Fruit fly (Drosophila melanogaster) ovary, adult (tissue): ENCODE data around the gene CG34134.

Experiments
- CG17801 ChIP-seq: fragments of 200-800 bp; optimal IDR thresholded peaks from 2 replicates; lab custom pipeline; 2019; ENCODE audit warnings: missing biosample characterization, mild to moderate bottlenecking, missing genetic modification characterization, moderate library complexity; ENCODE audit not compliant: partially characterized antibody

Gene CG34134

DNA sequence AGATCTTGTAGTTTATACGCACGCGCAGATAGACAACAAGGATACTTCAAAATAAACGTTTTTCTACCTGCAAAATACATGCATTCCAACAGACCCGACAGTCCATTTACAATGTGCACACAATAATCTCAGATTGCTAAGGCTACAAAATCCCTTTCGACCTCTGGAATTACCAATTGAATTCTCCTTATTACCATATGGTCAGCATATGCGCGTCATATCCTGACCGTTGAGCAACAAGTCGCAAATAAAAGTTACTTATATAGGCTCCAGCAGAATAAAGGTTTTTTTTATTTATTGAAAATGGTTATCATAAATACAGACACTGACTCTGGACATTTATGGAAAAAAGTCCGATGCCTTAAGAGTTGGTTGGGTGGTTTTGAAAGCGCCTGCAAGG is 18.8 kb upstream of the CG34134 start:
- TF ChIP-seq CG17801, result no peak

DNA sequence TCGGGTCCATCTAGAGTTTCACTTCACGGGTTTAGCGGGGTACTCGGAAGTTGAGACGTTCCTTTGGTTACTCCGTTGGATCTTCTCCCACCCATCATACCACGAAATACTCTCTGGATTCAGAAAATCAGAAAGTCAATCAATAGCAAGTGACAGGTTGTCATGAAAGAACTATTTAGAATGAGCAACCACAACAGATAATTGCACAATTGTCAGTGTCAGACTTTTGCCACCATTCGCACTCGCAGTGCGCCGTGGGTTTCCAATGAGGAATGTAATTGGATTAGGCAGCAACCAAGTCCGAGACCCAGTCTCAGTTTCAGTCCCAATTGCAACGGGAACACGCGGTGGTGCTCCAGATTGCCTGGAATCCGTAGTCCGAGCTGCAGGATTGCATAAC is 15.3 kb upstream of the CG34134 start, which contains the start of gene CG8419:
CG8419 (plus strand) TSS at position 301 of the 400 bp plus-strand sequence.
- no peak for TF ChIP-seq CG17801

DNA sequence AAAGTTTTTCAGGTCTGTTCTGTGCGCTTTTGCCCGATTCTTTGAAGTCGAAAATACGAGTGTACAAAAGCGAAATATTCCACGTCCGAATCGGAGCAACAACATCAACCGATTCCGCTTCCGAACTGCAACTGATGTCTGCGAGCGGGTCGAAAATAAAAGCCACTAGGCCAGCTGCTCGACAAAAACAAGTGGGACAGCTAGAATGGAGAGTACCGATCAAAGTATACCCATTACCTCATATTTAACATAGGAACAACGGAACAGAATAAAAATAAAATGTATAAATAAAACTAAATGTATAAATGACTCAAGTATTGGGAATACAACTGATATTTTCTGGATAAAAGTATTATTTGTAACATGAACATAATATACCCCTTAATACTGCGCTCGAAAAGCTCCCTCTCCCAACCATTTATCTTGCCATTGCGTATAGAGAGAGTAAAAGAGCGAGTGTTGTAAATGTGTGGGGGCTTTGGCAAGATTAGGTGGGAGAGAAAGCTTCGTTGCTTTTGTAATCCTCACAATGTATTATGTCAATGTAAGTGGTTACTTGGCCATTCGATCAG is 14.5 kb upstream of the CG34134 start, which contains the start of gene SLC5A11:
SLC5A11 (minus strand) TSS at position 137 of the 572 bp plus-strand sequence.
- TF ChIP-seq CG17801, result peak; percentile 100

DNA sequence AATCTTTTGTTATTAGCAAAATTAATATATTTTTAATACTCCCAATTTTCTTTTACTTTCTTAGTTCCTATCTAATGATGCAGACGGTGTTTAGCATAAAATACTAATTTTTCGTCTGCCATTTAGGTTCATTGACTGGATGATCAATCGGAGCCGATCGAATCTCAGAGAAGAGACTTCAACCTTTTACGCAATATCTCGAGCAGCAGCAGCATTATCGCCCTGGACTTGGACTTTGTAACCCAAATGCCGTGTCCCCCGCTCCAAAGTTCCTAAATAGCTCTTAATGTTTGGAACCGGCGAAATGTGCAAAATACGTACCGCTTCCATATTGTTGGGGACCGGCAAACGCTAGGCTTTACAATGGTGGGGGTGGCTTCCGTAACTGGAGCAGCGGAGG is 13.8 kb upstream of the CG34134 start:
- TF ChIP-seq CG17801, result no peak

DNA sequence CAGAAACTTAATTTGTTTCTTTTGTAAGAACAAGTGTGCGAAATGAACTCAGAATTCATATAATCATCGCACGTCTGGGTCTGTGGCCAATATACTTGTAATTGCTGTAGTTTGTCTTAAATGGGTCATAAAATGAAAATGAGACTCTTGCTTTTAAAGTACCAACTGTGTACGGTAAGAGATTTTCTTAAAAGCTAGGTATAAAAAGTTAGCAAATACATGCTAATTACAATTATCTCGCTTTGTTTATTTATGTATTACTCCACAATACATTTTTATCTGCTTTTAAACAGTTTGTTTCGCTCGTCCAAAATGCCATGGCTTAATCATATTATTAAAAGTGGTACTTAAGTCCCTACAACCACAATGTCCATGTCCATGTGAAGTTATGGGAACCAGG is 13.2 kb upstream of the CG34134 start:
- TF ChIP-seq CG17801, result peak; percentile 61

DNA sequence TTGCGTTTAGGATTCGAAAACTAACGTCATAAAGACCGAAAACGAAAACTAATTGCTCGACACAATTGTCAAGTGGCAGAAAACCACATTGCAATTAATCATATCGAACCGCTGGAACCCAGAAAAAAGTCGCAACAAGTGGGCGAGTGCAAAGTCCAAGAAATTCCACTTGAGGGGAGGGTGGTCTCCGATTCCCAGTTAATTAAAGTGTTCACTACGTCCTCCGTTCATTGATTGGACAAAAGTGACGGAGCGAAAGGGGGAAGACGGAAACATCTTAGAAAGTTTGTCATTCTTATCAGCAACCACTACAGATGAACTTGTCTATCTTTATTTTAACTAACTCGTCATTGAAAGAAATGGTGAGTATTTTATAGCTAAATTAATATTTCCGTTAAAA is 12.0 kb upstream of the CG34134 start:
- TF ChIP-seq CG17801, result no peak

DNA sequence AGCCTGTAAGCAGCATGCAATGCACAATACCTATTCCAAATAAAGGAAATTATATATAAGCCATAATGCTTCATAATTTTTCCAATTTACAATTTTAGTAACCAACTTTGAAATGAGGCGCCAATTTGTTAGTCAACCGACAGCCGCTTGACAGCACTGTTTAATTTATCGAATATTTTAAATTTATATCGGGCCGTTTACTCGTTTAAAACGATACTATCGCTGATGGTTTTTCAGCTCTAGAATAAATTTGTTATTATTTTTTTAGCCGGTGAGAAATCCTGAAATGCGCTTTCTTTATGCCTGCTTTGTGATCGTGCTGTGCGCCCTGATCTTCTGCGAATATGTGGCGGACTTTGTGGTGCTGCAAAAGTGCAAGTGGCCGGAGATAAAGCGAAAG is 8.2 kb upstream of the CG34134 start, which contains the start of gene PGAP5:
PGAP5 (plus strand) TSS at position 126 of the 400 bp plus-strand sequence.
- peak; percentile 45 for TF ChIP-seq CG17801

DNA sequence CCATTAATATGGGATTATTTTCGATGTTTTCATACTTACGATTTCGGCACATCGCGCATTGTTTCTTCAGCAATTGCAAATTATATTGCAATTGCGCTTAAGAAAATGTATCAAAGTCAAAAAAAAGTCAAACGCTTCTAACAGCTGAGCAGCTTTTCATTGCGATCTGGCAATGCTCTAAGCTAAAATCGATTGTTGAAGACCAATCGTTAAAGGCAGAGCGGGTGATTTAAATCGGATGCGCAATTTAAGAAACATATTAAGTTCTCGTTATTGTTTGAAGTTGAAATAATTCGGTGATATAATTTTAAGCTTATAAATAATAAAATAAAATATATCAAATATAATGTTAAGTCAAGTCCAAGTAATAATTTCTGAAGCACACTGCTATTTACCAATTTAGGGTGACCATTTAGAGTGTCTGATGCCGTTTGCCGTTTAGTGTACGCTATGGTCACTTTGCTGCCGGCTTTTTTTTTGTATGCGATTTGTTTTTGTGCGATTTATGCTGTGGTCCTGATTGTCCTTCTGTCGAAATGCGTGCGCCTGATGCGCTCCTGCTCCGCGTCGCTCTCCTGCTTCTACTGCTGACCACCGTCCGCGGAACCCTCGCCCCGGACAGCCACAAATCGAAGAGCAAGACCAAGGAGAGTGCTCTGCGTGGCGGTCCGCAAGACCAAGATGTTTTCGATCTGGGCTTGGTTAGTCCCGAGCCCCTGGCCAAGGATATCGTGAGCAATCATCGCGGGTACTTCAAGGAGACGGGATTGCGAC is 6.4 kb upstream of the CG34134 start, which contains the start of the genes CG8475 and CG8460:
CG8475 (minus strand) TSS at position 162 of the 774 bp plus-strand sequence.
CG8460 (plus strand) TSS at position 437 of the 774 bp plus-strand sequence.
- no peak for TF ChIP-seq CG17801

DNA sequence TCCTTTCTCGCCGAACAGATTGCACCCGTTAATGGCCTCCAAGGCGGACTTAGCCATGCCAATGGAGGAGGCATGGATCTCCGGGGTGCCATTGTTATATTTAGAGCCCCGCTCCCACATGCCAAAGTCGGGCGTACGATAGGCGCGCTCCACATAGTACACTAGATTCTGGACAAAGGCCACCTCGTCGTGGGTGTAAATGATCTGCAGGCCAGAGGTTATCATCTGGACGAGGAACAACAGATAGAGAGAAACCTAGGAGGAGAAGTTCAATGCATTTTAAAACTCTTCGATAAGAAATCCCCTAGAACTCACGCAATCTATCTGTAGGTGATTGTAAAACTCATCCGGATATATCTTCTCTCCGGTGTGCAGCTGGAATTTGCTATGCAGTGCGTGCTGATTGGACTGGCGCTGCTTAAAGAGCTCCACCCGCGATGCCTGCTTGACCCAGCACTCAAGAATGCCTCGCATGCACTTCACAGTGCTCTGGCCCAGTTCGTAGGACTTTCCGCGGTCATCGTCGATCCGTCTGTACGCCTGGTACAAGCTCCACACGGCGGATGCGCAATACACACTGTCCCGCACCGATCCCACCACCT is 5.2 kb upstream of the CG34134 start:
- no peak for TF ChIP-seq CG17801

DNA sequence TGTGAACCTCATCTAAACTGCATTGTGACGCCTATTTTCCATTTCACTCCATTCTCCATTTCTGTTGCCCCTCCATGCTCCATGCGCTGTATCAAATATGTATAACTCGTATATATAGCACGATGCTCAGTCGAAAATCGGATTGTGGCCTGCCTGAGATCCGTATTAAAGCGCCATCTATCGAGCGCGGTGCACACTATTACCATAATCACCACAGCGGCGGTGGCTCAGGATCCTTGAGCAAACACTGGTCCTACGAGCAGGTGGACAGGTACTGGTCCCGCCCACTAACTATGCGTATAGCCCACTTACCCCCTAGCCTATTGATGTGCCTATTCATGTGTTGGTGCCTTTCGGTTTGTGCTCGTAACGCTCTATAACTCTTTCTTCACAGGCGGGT is 5.6 kb downstream of the CG34134 start:
- no peak for TF ChIP-seq CG17801

DNA sequence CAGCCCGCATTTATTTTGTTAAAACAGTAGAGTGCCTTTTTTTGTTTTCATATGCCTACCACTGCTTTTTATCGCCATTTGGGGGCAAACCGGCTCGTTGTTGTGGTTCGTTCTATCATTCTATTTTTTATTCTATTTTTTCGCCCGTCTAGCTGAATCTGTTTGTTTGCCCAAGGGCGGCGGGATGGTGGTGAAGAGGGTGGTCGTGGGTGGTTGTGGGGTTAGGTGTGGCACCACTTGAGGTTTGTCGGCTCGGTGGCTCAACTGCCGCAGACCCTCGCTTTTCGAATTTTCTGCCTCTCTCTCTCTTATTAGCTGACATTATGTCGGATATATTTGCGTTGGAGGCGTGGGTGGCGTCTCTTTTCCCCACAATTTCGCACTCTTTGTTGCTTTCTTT is 19.0 kb downstream of the CG34134 start:
- TF ChIP-seq CG17801, result no peak

DNA sequence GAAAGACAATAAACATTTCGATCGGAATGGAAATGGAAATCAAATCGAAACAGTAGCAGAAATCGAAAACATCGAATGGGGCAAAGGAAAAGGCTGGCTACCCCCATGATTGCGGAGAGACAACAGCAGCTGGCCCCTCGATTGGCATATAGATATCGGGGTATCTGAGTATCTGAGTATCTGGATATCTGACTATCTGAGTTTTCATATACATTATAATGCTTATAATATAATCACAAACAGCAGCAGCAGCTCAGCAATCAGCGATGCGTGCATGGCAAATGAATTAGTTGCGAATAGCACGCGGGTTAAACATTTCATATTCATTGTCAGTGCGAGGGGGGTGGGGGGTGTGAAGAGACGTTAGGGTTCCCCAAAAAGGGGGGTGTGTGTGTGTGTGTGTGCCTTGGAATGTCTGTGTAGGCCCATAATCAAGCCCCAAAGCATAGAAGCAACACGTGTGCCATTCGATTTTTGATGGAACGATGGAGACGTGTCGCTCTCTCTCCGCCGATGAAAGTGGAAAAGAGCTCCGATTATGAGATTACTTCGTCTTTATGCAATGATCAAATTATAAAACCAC is 19.9 kb downstream of the CG34134 start:
- TF ChIP-seq CG17801, result no peak

DNA sequence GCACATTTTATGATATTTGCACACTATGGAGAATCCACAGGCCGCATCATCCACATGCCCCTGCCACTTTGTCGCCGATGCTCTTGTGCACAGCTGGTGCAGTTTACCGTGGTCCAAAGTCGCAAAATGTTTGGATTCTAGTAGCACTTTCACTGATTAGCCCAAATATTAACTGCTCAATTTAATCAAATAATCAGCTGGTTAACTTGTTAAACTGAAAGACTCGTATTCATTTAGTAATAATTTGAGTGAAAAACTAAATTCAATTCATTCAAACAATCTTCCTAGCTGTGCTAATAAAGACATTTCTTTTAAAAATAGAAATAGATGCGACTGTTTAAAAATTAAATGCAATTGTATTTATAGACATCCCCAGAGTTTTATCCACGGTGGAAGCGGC is 22.5 kb downstream of the CG34134 start:
- TF ChIP-seq CG17801, result no peak

DNA sequence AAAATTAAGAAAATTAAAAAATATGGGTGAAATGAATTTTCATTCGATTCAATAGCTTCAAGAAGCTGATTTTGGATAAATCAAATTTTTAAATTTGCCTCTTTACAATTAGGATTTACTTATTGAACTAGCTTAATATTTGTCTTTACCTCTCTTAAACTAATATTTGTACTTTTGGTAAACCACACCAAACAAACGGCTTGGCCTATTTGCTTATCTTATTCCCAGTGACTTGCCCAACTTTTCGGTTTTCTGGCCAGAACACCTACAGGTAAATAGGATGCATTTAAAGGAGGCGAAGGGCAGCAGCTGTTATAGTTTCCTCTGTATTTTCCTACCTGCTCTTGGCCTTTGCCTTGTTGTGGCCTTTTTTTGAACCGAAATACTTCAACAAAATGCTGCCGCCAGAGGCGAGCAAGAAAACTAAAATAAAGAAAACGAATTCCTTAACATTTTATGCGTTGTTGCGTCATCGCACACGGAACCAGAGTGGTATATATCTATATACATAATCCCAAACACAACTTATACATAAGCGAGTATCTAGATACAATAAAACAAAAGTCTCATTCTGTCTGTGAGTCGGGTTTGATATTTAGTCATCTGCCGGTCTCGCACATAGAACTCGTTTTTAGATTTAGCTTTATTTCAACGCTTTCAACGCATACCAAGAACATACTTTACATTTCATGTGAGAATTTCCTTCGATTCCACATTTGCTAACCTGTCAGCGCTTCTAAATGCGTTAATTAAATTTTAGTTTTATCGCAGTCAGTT is 24.6 kb downstream of the CG34134 start:
- TF ChIP-seq CG17801, result no peak

DNA sequence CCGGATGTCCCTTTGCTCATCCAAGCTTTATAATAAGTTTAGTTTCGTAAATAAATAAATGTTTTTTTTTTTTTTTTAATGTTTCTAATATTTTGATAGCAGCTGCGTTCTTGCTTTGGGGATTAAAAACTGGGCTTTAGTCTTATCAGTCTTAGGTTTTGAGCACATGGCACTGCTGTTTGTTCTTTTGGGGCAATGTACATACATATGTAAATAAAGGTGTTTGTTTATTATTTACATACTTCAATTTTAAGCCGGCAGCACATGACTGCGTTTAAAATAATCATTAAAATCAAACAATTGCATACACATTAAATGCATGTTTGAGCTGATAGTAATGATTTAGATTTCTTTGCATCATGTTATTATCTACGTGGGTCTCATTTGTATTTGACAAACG is 26.4 kb downstream of the CG34134 start:
- no peak for TF ChIP-seq CG17801

DNA sequence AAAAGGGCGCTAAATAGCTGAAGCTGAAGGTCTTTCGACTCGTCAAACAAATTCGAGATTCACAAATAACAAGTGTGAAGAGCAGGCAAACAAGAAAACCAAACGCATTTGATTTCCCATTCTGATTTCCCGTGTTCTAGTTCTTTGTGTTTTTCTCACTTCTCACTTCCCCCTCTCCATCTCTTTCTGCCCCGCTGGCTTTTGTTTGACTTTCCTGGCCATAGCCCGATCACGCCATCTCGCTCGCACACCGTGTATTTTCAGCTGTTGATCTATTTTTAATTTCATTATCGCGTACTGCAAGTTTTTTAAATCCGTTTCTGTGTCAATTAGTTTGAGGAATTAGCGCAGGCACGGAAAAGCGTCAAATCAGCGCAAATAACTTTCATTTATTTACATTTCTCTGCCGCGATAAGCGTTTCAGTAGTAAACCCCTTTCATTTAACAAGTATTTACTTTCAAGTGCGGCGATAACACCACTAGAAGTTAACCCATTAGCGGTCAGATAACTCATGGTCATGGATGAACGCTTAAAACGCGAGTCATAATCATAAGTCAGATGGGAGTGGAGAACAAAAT is 26.9 kb downstream of the CG34134 start:
- peak; percentile 11 for TF ChIP-seq CG17801
